Worm (Caenorhabditis elegans) whole organism, mixed stage, embryonic: ENCODE data around the gene Y69A2AR.24.

Source experiments
- M03D4.4 ChIP-seq: sonication (generic microtip); optimal IDR thresholded peaks from 2 replicates; lab custom pipeline; 2017; ENCODE audit warnings: mild to moderate bottlenecking, missing genetic modification characterization, missing compliant biosample characterization
- bed-3 ChIP-seq: fragments of 200-800 bp; sonication (Bioruptor generic); optimal IDR thresholded peaks from 3 replicates; lab custom pipeline; 2018; ENCODE audit warnings: mild to moderate bottlenecking, missing genetic modification characterization, moderate library complexity, missing compliant biosample characterization
- blmp-1 ChIP-seq: fragments of 150-350 bp; optimal IDR thresholded peaks from 2 replicates; lab custom pipeline; 2014; ENCODE audit warnings: missing biosample characterization, missing genetic modification characterization
- ceh-39 ChIP-seq: fragments of 150-350 bp; optimal IDR thresholded peaks from 2 replicates; lab custom pipeline; 2014; ENCODE audit warnings: missing biosample characterization, missing genetic modification characterization
- ceh-43 ChIP-seq: fragments of 200-800 bp; sonication (Bioruptor generic); optimal IDR thresholded peaks from 2 replicates; lab custom pipeline; 2018; ENCODE audit warnings: mild to moderate bottlenecking, missing genetic modification characterization, moderate library complexity, missing compliant biosample characterization
- ceh-83 ChIP-seq: fragments of 200-800 bp; sonication (Bioruptor generic); optimal IDR thresholded peaks from 2 replicates; lab custom pipeline; 2018; ENCODE audit warnings: mild to moderate bottlenecking, missing genetic modification characterization, missing compliant biosample characterization
- ces-1 ChIP-seq: fragments of 150-350 bp; optimal IDR thresholded peaks from 2 replicates; lab custom pipeline; 2014; ENCODE audit warnings: missing biosample characterization, missing genetic modification reagents, missing genetic modification characterization
- cnd-1 ChIP-seq: fragments of 200-800 bp; sonication (Bioruptor generic); optimal IDR thresholded peaks from 2 replicates; lab custom pipeline; 2018; ENCODE audit warnings: mild to moderate bottlenecking, missing genetic modification characterization, missing compliant biosample characterization
- drap-1 ChIP-seq: fragments of 200-800 bp; sonication (Bioruptor generic); optimal IDR thresholded peaks from 3 replicates; lab custom pipeline; 2018; ENCODE audit warnings: mild to moderate bottlenecking, missing genetic modification characterization, missing compliant biosample characterization
- elt-1 ChIP-seq: sonication (generic microtip); optimal IDR thresholded peaks from 2 replicates; lab custom pipeline; 2017; ENCODE audit warnings: missing genetic modification characterization, mild to moderate bottlenecking, missing compliant biosample characterization, antibody characterized with exemption, moderate library complexity, borderline replicate concordance; ENCODE audit not compliant: insufficient read depth
- elt-3 ChIP-seq: fragments of 150-350 bp; optimal IDR thresholded peaks from 2 replicates; lab custom pipeline; 2014; ENCODE audit warnings: missing biosample characterization, missing genetic modification characterization
- flh-1 ChIP-seq: fragments of 200-800 bp; sonication (Bioruptor generic); optimal IDR thresholded peaks from 2 replicates; lab custom pipeline; 2018; ENCODE audit warnings: mild to moderate bottlenecking, missing genetic modification characterization, moderate library complexity, missing compliant biosample characterization
- ham-2 ChIP-seq: fragments of 200-800 bp; sonication (Bioruptor generic); optimal IDR thresholded peaks from 2 replicates; lab custom pipeline; 2018; ENCODE audit warnings: mild to moderate bottlenecking, missing genetic modification characterization, missing compliant biosample characterization
- hlh-1 ChIP-seq: fragments of 150-350 bp; optimal IDR thresholded peaks from 2 replicates; lab custom pipeline; 2014; ENCODE audit warnings: missing biosample characterization, missing genetic modification reagents, missing genetic modification characterization
- lin-13 ChIP-seq: fragments of 150-350 bp; optimal IDR thresholded peaks from 2 replicates; lab custom pipeline; 2014; ENCODE audit warnings: missing biosample characterization, missing genetic modification characterization
- lin-32 ChIP-seq: fragments of 200-800 bp; sonication (Bioruptor generic); optimal IDR thresholded peaks from 2 replicates; lab custom pipeline; 2018; ENCODE audit warnings: mild to moderate bottlenecking, missing genetic modification characterization, missing compliant biosample characterization
- lsy-2 ChIP-seq: fragments of 150-350 bp; optimal IDR thresholded peaks from 2 replicates; lab custom pipeline; 2014; ENCODE audit warnings: missing biosample characterization, missing genetic modification characterization
- mab-5 ChIP-seq: fragments of 150-350 bp; optimal IDR thresholded peaks from 2 replicates; lab custom pipeline; 2014; ENCODE audit warnings: missing biosample characterization, missing genetic modification characterization
- mep-1 ChIP-seq: fragments of 150-350 bp; optimal IDR thresholded peaks from 2 replicates; lab custom pipeline; 2017; ENCODE audit warnings: missing biosample characterization, missing genetic modification reagents, missing genetic modification characterization, inconsistent platforms
- mls-2 ChIP-seq: sonication (generic microtip); optimal IDR thresholded peaks from 2 replicates; lab custom pipeline; 2016; ENCODE audit warnings: mild to moderate bottlenecking, missing genetic modification characterization, moderate library complexity, missing compliant biosample characterization
- nhr-12 ChIP-seq: fragments of 150-350 bp; optimal IDR thresholded peaks from 2 replicates; lab custom pipeline; 2014; ENCODE audit warnings: missing biosample characterization, missing genetic modification characterization
- nhr-2 ChIP-seq: fragments of 150-350 bp; optimal IDR thresholded peaks from 2 replicates; lab custom pipeline; 2014; ENCODE audit warnings: missing biosample characterization, missing genetic modification characterization
- nhr-237 ChIP-seq: fragments of 150-350 bp; optimal IDR thresholded peaks from 2 replicates; lab custom pipeline; 2014; ENCODE audit warnings: missing biosample characterization, missing genetic modification characterization
- nhr-28 ChIP-seq: fragments of 150-350 bp; optimal IDR thresholded peaks from 2 replicates; lab custom pipeline; 2014; ENCODE audit warnings: missing biosample characterization, missing genetic modification characterization
- nhr-76 ChIP-seq: sonication (generic microtip); optimal IDR thresholded peaks from 2 replicates; lab custom pipeline; 2017; ENCODE audit warnings: missing biosample characterization, missing genetic modification characterization
- pha-4 ChIP-seq: fragments of 150-350 bp; optimal IDR thresholded peaks from 2 replicates; lab custom pipeline; 2018; ENCODE audit warnings: missing biosample characterization, missing genetic modification reagents, missing genetic modification characterization
- sem-2 ChIP-seq: fragments of 200-800 bp; sonication (Bioruptor generic); optimal IDR thresholded peaks from 2 replicates; lab custom pipeline; 2018; ENCODE audit warnings: mild to moderate bottlenecking, missing genetic modification characterization, missing compliant biosample characterization
- snpc-4 ChIP-seq: fragments of 150-350 bp; optimal IDR thresholded peaks from 2 replicates; lab custom pipeline; 2014; ENCODE audit warnings: missing biosample characterization, missing genetic modification characterization
- sptf-1 ChIP-seq: sonication (generic microtip); optimal IDR thresholded peaks from 2 replicates; lab custom pipeline; 2017; ENCODE audit warnings: mild to moderate bottlenecking, missing genetic modification characterization, moderate library complexity, missing compliant biosample characterization
- tbx-8 ChIP-seq: fragments of 200-800 bp; sonication (Bioruptor generic); optimal IDR thresholded peaks from 2 replicates; lab custom pipeline; 2018; ENCODE audit warnings: mild to moderate bottlenecking, missing genetic modification characterization, moderate library complexity, missing compliant biosample characterization
- unc-120 ChIP-seq: sonication (generic microtip); optimal IDR thresholded peaks from 2 replicates; lab custom pipeline; 2017; ENCODE audit warnings: missing genetic modification characterization, missing compliant biosample characterization; ENCODE audit not compliant: poor library complexity, severe bottlenecking
- unc-39 ChIP-seq: fragments of 150-350 bp; optimal IDR thresholded peaks from 2 replicates; lab custom pipeline; 2014; ENCODE audit warnings: missing biosample characterization, missing genetic modification characterization
- unc-62 ChIP-seq: fragments of 150-350 bp; optimal IDR thresholded peaks from 2 replicates; lab custom pipeline; 2014; ENCODE audit warnings: missing biosample characterization, missing genetic modification reagents, missing genetic modification characterization
- zip-8 ChIP-seq: fragments of 150-350 bp; optimal IDR thresholded peaks from 2 replicates; lab custom pipeline; 2014; ENCODE audit warnings: missing biosample characterization, missing genetic modification characterization
- ztf-11 ChIP-seq: fragments of 150-350 bp; optimal IDR thresholded peaks from 2 replicates; lab custom pipeline; 2014; ENCODE audit warnings: missing biosample characterization, missing genetic modification characterization

Gene Y69A2AR.24

ce11 chrIV:2600841-2601240 lies 37.0 kb upstream of the Y69A2AR.24 start, which contains the start of gene epg-9:
TSS of gene epg-9 (plus strand) at chrIV:2601141.
- TF ChIP-seq snpc-4 (tag; lab: Kevin White, UChicago): no peak
- TF ChIP-seq nhr-237 (tag; lab: Kevin White, UChicago): no peak
- TF ChIP-seq bed-3 (GFP tag; lab: Kevin White, UChicago): no peak
- no peak for TF ChIP-seq ceh-83 (GFP tag; lab: Kevin White, UChicago)
- TF ChIP-seq mls-2: no peak
- no peak for TF ChIP-seq unc-62 (GFP tag; lab: Kevin White, UChicago)
- no peak for TF ChIP-seq sptf-1 (tag; lab: Kevin White, UChicago)
- TF ChIP-seq lsy-2 (tag; lab: Kevin White, UChicago): no peak
- no peak for TF ChIP-seq unc-120 (tag; lab: Kevin White, UChicago)
- TF ChIP-seq mab-5 (tag; lab: Kevin White, UChicago): no peak
- no peak for TF ChIP-seq hlh-1 (tag; lab: Kevin White, UChicago)
- no peak for TF ChIP-seq elt-3 (tag; lab: Kevin White, UChicago)
- no peak for TF ChIP-seq blmp-1 (tag; lab: Kevin White, UChicago)
- no peak for TF ChIP-seq elt-1
- no peak for TF ChIP-seq M03D4.4 (tag; lab: Kevin White, UChicago)
- no peak for TF ChIP-seq mep-1 (tag; lab: Kevin White, UChicago)
- TF ChIP-seq ceh-39: no peak
- no peak for TF ChIP-seq nhr-2 (tag; lab: Kevin White, UChicago)
- no peak for TF ChIP-seq cnd-1 (tag; lab: Kevin White, UChicago)

ce11 chrIV:2599634-2600033 lies 35.8 kb upstream of the Y69A2AR.24 start:
- peak; percentile 67 for TF ChIP-seq unc-62 (GFP tag; lab: Kevin White, UChicago)
- peak; percentile 81 for TF ChIP-seq pha-4 (tag; lab: Kevin White, UChicago)
- TF ChIP-seq sptf-1 (tag; lab: Kevin White, UChicago): peak; percentile 27
- TF ChIP-seq unc-120 (tag; lab: Kevin White, UChicago): peak; percentile 53
- TF ChIP-seq ztf-11 (tag; lab: Kevin White, UChicago): no peak
- TF ChIP-seq mab-5 (tag; lab: Kevin White, UChicago): peak; percentile 48
- TF ChIP-seq M03D4.4 (tag; lab: Kevin White, UChicago): no peak
- TF ChIP-seq cnd-1 (tag; lab: Kevin White, UChicago): peak; percentile 5
- TF ChIP-seq zip-8 (tag; lab: Kevin White, UChicago): no peak
- TF ChIP-seq ceh-83 (GFP tag; lab: Kevin White, UChicago): no peak
- peak; percentile 70 for TF ChIP-seq ces-1
- no peak for TF ChIP-seq tbx-8 (GFP tag; lab: Kevin White, UChicago)
- no peak for TF ChIP-seq ceh-43
- TF ChIP-seq nhr-76 (tag; lab: Kevin White, UChicago): no peak
- no peak for TF ChIP-seq drap-1 (GFP tag; lab: Kevin White, UChicago)
- peak; percentile 14 for TF ChIP-seq nhr-237 (tag; lab: Kevin White, UChicago)
- peak; percentile 40 for TF ChIP-seq lsy-2 (tag; lab: Kevin White, UChicago)
- TF ChIP-seq lin-32 (GFP tag; lab: Kevin White, UChicago): no peak
- no peak for TF ChIP-seq unc-39
- TF ChIP-seq snpc-4 (tag; lab: Kevin White, UChicago): no peak
- TF ChIP-seq nhr-2 (tag; lab: Kevin White, UChicago): peak; percentile 8
- TF ChIP-seq elt-1: no peak
- TF ChIP-seq ham-2 (GFP tag; lab: Kevin White, UChicago): no peak
- no peak for TF ChIP-seq nhr-12
- TF ChIP-seq flh-1 (GFP tag; lab: Kevin White, UChicago): no peak
- peak; percentile 10 for TF ChIP-seq lin-13 (tag; lab: Kevin White, UChicago)
- TF ChIP-seq bed-3 (GFP tag; lab: Kevin White, UChicago): no peak
- TF ChIP-seq nhr-28: no peak
- TF ChIP-seq elt-3 (tag; lab: Kevin White, UChicago): no peak
- TF ChIP-seq mep-1 (tag; lab: Kevin White, UChicago): peak; percentile 83
- TF ChIP-seq mls-2: peak; percentile 45
- peak; percentile 79 for TF ChIP-seq hlh-1 (tag; lab: Kevin White, UChicago)
- no peak for TF ChIP-seq sem-2 (GFP tag; lab: Kevin White, UChicago)
- no peak for TF ChIP-seq blmp-1 (tag; lab: Kevin White, UChicago)
- TF ChIP-seq ceh-39: peak; percentile 78

ce11 chrIV:2597417-2597816 lies 33.5 kb upstream of the Y69A2AR.24 start, which contains the start of gene Y69A2AR.47:
TSS of gene Y69A2AR.47 (plus strand) at chrIV:2597717.
- TF ChIP-seq ham-2 (GFP tag; lab: Kevin White, UChicago) (no peak), blmp-1 (tag; lab: Kevin White, UChicago) (no peak), lin-13 (tag; lab: Kevin White, UChicago) (no peak), bed-3 (GFP tag; lab: Kevin White, UChicago) (no peak), unc-39 (no peak), elt-3 (tag; lab: Kevin White, UChicago) (no peak), flh-1 (GFP tag; lab: Kevin White, UChicago) (no peak), sem-2 (GFP tag; lab: Kevin White, UChicago) (no peak), lin-32 (GFP tag; lab: Kevin White, UChicago) (no peak)
- TF ChIP-seq, all 35 proteins: peak for 0
